Worm (Caenorhabditis elegans): ENCODE measurements around the gene str-187.

str-187 gene

DNA sequence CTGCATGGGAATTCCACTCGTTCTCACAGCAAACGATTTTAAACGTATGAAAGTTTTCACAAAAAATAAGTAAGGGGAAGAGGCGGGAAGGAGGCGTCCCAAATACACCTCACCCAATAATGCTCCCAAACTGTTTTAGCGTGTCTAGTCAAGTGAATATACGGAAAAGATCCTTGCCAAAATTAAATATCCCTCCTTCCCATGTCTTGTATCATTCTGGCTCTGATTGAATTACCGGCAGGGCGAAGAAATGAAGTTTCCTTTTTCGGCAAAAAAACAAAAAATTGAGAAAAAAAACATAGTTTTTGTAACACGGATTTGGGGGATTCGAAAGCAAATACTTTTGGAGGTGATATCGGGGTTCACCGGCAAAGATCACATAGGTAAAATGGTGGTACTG is 26.4 kb upstream of the str-187 start:
- TF ChIP-seq ama-1 (optimal IDR thresholded peaks at IDR 0.05), result no peak
- no peak for TF ChIP-seq scrt-1 (GFP tag; IDR thresholded peaks at IDR 0.05)
- no peak for TF ChIP-seq aly-1 (tag; optimal IDR thresholded peaks at IDR 0.05)
- no peak for TF ChIP-seq pes-1 (GFP tag; IDR thresholded peaks at IDR 0.05)
- TF ChIP-seq sea-1 (GFP tag; conservative IDR thresholded peaks at IDR 0.05), result no peak

ce11 chrIV:17245200-17245599 is 20.2 kb upstream of the str-187 start, which contains the start of gene ZK550.2:
ZK550.2 (plus strand) TSS chrIV:17245584.
- no peak for TF ChIP-seq ets-7 (tag; optimal IDR thresholded peaks at IDR 0.05)
- TF ChIP-seq pes-1 (GFP tag; IDR thresholded peaks at IDR 0.05), result no peak
- no peak for TF ChIP-seq ama-1 (optimal IDR thresholded peaks at IDR 0.05)
- TF ChIP-seq hmbx-1 (tag; optimal IDR thresholded peaks at IDR 0.05), result no peak

- TF ChIP-seq pes-1 (GFP tag; IDR thresholded peaks at IDR 0.05) (no peak), hmbx-1 (tag; optimal IDR thresholded peaks at IDR 0.05) (no peak), F13C5.2 (tag; optimal IDR thresholded peaks at IDR 0.05) (no peak)
These were observed 18.2 kb upstream of the str-187 start for ce11 chrIV:17247184-17247583.

- no peak for TF ChIP-seq tra-4 (tag; optimal IDR thresholded peaks at IDR 0.05)
These were observed 16.8 kb upstream of the str-187 start for ce11 chrIV:17248538-17248937.

- TF ChIP-seq tbx-37 (GFP tag; conservative IDR thresholded peaks at IDR 0.05), result peak; percentile 50; the same call in 1 of the 2 replicates
- 0 out of 2 replicates have a peak, but pooled peaks have one; percentile 36 for TF ChIP-seq flt-1 (GFP tag; IDR thresholded peaks at IDR 0.05)
- TF ChIP-seq hmg-4 (GFP tag; optimal IDR thresholded peaks at IDR 0.05), result peak; percentile 89
- peak; percentile 92 for TF ChIP-seq F13C5.2 (tag; optimal IDR thresholded peaks at IDR 0.05)
- peak; percentile 72 for TF ChIP-seq pes-1 (GFP tag; IDR thresholded peaks at IDR 0.05)
- TF ChIP-seq ama-1 (optimal IDR thresholded peaks at IDR 0.05), result no peak
- TF ChIP-seq tra-4 (tag; optimal IDR thresholded peaks at IDR 0.05), result no peak
- TF ChIP-seq hnd-1 (tag; optimal IDR thresholded peaks at IDR 0.05), result peak; percentile 22
- TF ChIP-seq scrt-1 (GFP tag; IDR thresholded peaks at IDR 0.05), result 0 out of 2 replicates have a peak, but pooled peaks have one; percentile 31
- TF ChIP-seq ceh-36 (tag; optimal IDR thresholded peaks at IDR 0.05), result peak; percentile 5
These were observed 15.6 kb upstream of the str-187 start, which contains the start of gene eelo-2 for ce11 chrIV:17249691-17250181. eelo-2 (plus strand) TSS chrIV:17250131.

DNA sequence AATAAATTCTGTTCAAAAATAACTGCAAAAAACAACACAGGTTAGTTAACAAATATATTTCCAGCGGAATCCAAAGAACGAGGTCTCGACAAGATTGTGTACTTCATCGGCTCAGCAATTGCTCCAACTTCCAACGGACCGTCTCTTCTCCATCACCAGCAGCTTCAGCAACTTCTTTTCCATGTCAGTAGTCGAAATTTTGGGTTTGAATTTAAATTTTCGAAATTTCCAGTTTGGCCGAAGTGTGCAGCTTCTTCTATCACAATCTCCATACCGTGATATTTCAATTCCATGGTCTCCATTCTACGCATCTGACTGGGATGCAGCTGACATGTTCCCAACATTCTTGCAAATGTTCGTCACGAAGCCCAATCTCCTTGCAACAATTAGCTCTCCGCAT is 11.9 kb upstream of the str-187 start:
- TF ChIP-seq tra-4 (tag; optimal IDR thresholded peaks at IDR 0.05) (no peak), B0310.2 (tag; optimal IDR thresholded peaks at IDR 0.05) (no peak), hnd-1 (tag; optimal IDR thresholded peaks at IDR 0.05) (no peak), scrt-1 (GFP tag; IDR thresholded peaks at IDR 0.05) (no peak)

ce11 chrIV:17255001-17255400 is 10.4 kb upstream of the str-187 start, which contains the start of gene gtf-2E1:
gtf-2E1 (plus strand) TSS chrIV:17255301.
- TF ChIP-seq ama-1 (optimal IDR thresholded peaks at IDR 0.05), result no peak
- no peak for TF ChIP-seq tra-4 (tag; optimal IDR thresholded peaks at IDR 0.05)
- no peak for TF ChIP-seq tbx-37 (GFP tag; conservative IDR thresholded peaks at IDR 0.05)
- TF ChIP-seq pes-1 (GFP tag; IDR thresholded peaks at IDR 0.05), result no peak
- TF ChIP-seq hnd-1 (tag; optimal IDR thresholded peaks at IDR 0.05), result no peak
- TF ChIP-seq ets-7 (tag; optimal IDR thresholded peaks at IDR 0.05), result no peak
- no peak for TF ChIP-seq flt-1 (GFP tag; IDR thresholded peaks at IDR 0.05)
- no peak for TF ChIP-seq hmg-4 (GFP tag; optimal IDR thresholded peaks at IDR 0.05)
- no peak for TF ChIP-seq F13C5.2 (tag; optimal IDR thresholded peaks at IDR 0.05)
- no peak for TF ChIP-seq B0310.2 (tag; optimal IDR thresholded peaks at IDR 0.05)
- TF ChIP-seq ceh-36 (tag; optimal IDR thresholded peaks at IDR 0.05), result no peak
- no peak for TF ChIP-seq ceh-13 (GFP tag; optimal IDR thresholded peaks at IDR 0.05)
- TF ChIP-seq tbx-11 (GFP tag; IDR thresholded peaks at IDR 0.05), result no peak
- TF ChIP-seq aly-1 (tag; optimal IDR thresholded peaks at IDR 0.05), result no peak

DNA sequence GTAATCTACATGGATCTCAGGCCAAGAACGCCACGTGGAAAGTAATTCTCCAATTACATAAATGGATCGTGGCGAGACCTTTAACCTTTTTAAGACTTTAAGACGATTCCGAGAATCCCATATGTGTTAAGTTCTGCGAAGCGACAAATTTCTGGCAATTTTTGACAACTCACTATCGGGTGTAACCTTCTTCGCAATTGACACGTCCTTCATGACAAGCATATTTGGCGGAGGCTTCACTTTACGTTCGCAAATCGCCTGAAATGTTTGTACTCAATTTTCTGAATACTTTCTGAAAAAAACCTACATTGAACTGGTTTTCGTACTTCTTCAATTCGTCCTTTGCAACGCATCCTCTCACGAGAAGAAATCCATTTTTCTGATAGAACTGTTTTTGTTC is 6.6 kb upstream of the str-187 start:
- TF ChIP-seq hnd-1 (tag; optimal IDR thresholded peaks at IDR 0.05) (no peak), B0310.2 (tag; optimal IDR thresholded peaks at IDR 0.05) (no peak), flt-1 (GFP tag; IDR thresholded peaks at IDR 0.05) (no peak), hmg-4 (GFP tag; optimal IDR thresholded peaks at IDR 0.05) (no peak), sea-1 (GFP tag; conservative IDR thresholded peaks at IDR 0.05) (no peak), pes-1 (GFP tag; IDR thresholded peaks at IDR 0.05) (no peak), F13C5.2 (tag; optimal IDR thresholded peaks at IDR 0.05) (no peak), tbx-37 (GFP tag; conservative IDR thresholded peaks at IDR 0.05) (no peak), ceh-13 (GFP tag; optimal IDR thresholded peaks at IDR 0.05) (no peak), ceh-36 (tag; optimal IDR thresholded peaks at IDR 0.05) (no peak), scrt-1 (GFP tag; IDR thresholded peaks at IDR 0.05) (no peak), tra-4 (tag; optimal IDR thresholded peaks at IDR 0.05) (no peak), ama-1 (optimal IDR thresholded peaks at IDR 0.05) (no peak), aly-1 (tag; optimal IDR thresholded peaks at IDR 0.05) (no peak), tbx-11 (GFP tag; IDR thresholded peaks at IDR 0.05) (no peak), ets-7 (tag; optimal IDR thresholded peaks at IDR 0.05) (no peak), hmbx-1 (tag; optimal IDR thresholded peaks at IDR 0.05) (no peak)

DNA sequence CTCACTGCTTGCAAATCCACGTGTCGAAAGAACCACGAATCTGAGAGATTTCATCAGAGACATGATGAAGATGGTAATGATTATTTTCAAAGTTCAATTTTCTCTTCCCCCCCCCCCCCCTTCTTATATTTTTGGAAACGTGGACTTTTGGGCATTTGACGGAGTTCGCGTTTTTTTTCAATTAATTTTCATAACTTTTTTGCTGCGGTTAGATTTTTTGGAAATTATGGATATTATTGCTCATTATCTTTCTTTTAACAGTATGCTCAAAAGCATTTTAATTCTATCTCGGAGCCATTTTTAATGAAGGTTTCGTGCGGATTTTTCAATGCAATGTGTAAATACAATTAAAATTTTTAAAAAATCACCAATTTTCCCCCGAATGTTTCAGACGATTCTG is 6.1 kb upstream of the str-187 start, which contains the start of gene phyh-1:
Gene phyh-1, minus strand, starts transcription at position 101 of the 400 bp plus-strand sequence.
- TF ChIP-seq hnd-1 (tag; optimal IDR thresholded peaks at IDR 0.05) (no peak), ceh-36 (tag; optimal IDR thresholded peaks at IDR 0.05) (no peak), aly-1 (tag; optimal IDR thresholded peaks at IDR 0.05) (no peak), tra-4 (tag; optimal IDR thresholded peaks at IDR 0.05) (no peak), hmbx-1 (tag; optimal IDR thresholded peaks at IDR 0.05) (no peak), sea-1 (GFP tag; conservative IDR thresholded peaks at IDR 0.05) (no peak), scrt-1 (GFP tag; IDR thresholded peaks at IDR 0.05) (no peak), tbx-11 (GFP tag; IDR thresholded peaks at IDR 0.05) (no peak), tbx-37 (GFP tag; conservative IDR thresholded peaks at IDR 0.05) (no peak), pes-1 (GFP tag; IDR thresholded peaks at IDR 0.05) (no peak), ets-7 (tag; optimal IDR thresholded peaks at IDR 0.05) (no peak), flt-1 (GFP tag; IDR thresholded peaks at IDR 0.05) (no peak), F13C5.2 (tag; optimal IDR thresholded peaks at IDR 0.05) (no peak), ama-1 (optimal IDR thresholded peaks at IDR 0.05) (no peak), hmg-4 (GFP tag; optimal IDR thresholded peaks at IDR 0.05) (no peak), B0310.2 (tag; optimal IDR thresholded peaks at IDR 0.05) (no peak)
